Fruit fly (Drosophila melanogaster) whole organism, embryonic: ENCODE data around the gene Ac3.
A peak's percentile ranks its signal among the peaks of the same experiment; 100 is the strongest.

ENCODE experiments used
- Bgb ChIP-seq: fragments of 200-800 bp; sonication (Bioruptor generic); IDR thresholded peaks from 2 replicates; pipeline ENCODE4 v1.3.6; 2022; ENCODE audit warnings: missing biosample characterization, missing genetic modification characterization; ENCODE audit not compliant: partially characterized antibody
- CG10267 ChIP-seq: fragments of 200-800 bp; sonication (Bioruptor generic); optimal IDR thresholded peaks from 2 replicates; lab custom pipeline; 2018; ENCODE audit warnings: missing biosample characterization, mild to moderate bottlenecking, missing genetic modification characterization, moderate library complexity
- CG12071 ChIP-seq: fragments of 200-800 bp; sonication (Bioruptor generic); optimal IDR thresholded peaks from 3 replicates; lab custom pipeline; 2018; ENCODE audit warnings: missing biosample characterization, mild to moderate bottlenecking, missing genetic modification characterization
- CG12299 ChIP-seq: fragments of 200-800 bp; sonication (Bioruptor generic); optimal IDR thresholded peaks from 2 replicates; lab custom pipeline; 2018; ENCODE audit warnings: missing biosample characterization, mild to moderate bottlenecking, missing genetic modification characterization
- CG13775 ChIP-seq: fragments of 200-800 bp; sonication (Bioruptor generic); optimal IDR thresholded peaks from 3 replicates; lab custom pipeline; 2017; ENCODE audit warnings: missing biosample characterization, mild to moderate bottlenecking, missing genetic modification characterization
- CG14050 ChIP-seq: fragments of 200-800 bp; sonication (Bioruptor generic); IDR thresholded peaks from 3 replicates; pipeline ENCODE4 v1.3.6; 2022; ENCODE audit warnings: missing biosample characterization, missing genetic modification characterization
- CG14667 ChIP-seq: fragments of 200-800 bp; sonication (Bioruptor generic); IDR thresholded peaks from 2 replicates; pipeline ENCODE4 v1.3.6; 2022; ENCODE audit warnings: missing biosample characterization, missing genetic modification characterization
- CG17385 ChIP-seq: fragments of 200-800 bp; sonication (Bioruptor generic); optimal IDR thresholded peaks from 3 replicates; lab custom pipeline; 2018; ENCODE audit warnings: missing biosample characterization, mild to moderate bottlenecking, missing genetic modification characterization
- CG17612 ChIP-seq: fragments of 200-800 bp; sonication (Bioruptor generic); IDR thresholded peaks from 2 replicates; pipeline ENCODE4 v1.3.6; 2022; ENCODE audit warnings: missing biosample characterization, missing genetic modification characterization
- CG2116 ChIP-seq: fragments of 200-800 bp; sonication (Bioruptor generic); optimal IDR thresholded peaks from 3 replicates; lab custom pipeline; 2018; ENCODE audit warnings: missing biosample characterization, mild to moderate bottlenecking, missing genetic modification characterization
- CG2712 ChIP-seq: fragments of 200-800 bp; optimal IDR thresholded peaks from 3 replicates; lab custom pipeline; 2019; ENCODE audit warnings: missing biosample characterization, mild to moderate bottlenecking, missing genetic modification characterization, moderate library complexity
- CG2875 ChIP-seq: fragments of 200-800 bp; sonication (Bioruptor generic); optimal IDR thresholded peaks from 2 replicates; lab custom pipeline; 2017; ENCODE audit warnings: missing biosample characterization, mild to moderate bottlenecking, missing genetic modification characterization, missing genetic modification reagents
- CG31224 ChIP-seq: fragments of 200-800 bp; sonication (Bioruptor generic); IDR thresholded peaks from 2 replicates; pipeline ENCODE4 v1.3.6; 2022; ENCODE audit warnings: missing biosample characterization, missing genetic modification characterization
- CG31365 ChIP-seq: fragments of 200-800 bp; sonication (Bioruptor generic); optimal IDR thresholded peaks from 2 replicates; lab custom pipeline; 2018; ENCODE audit warnings: missing biosample characterization, mild to moderate bottlenecking, missing genetic modification characterization
- CG4328 ChIP-seq: fragments of 200-800 bp; sonication (Bioruptor generic); optimal IDR thresholded peaks from 3 replicates; lab custom pipeline; 2017; ENCODE audit warnings: missing biosample characterization, missing genetic modification reagents, missing genetic modification characterization
- CG5180 ChIP-seq: fragments of 200-800 bp; sonication (Bioruptor generic); optimal IDR thresholded peaks from 3 replicates; lab custom pipeline; 2017; ENCODE audit warnings: missing biosample characterization, missing genetic modification characterization, mild to moderate bottlenecking, moderate library complexity, missing genetic modification reagents
- CG6765 ChIP-seq: fragments of 200-800 bp; sonication (Bioruptor generic); optimal IDR thresholded peaks from 3 replicates; lab custom pipeline; 2017; ENCODE audit warnings: missing biosample characterization, mild to moderate bottlenecking, missing genetic modification characterization
- CG6854 ChIP-seq: fragments of 200-800 bp; sonication (Bioruptor generic); optimal IDR thresholded peaks from 3 replicates; lab custom pipeline; 2017; ENCODE audit warnings: missing biosample characterization, mild to moderate bottlenecking, missing genetic modification characterization
- CG7271 ChIP-seq: fragments of 200-800 bp; sonication (Bioruptor generic); optimal IDR thresholded peaks from 2 replicates; lab custom pipeline; 2018; ENCODE audit warnings: missing biosample characterization, mild to moderate bottlenecking, missing genetic modification characterization, moderate library complexity
- CG7357 ChIP-seq: fragments of 200-800 bp; sonication (Bioruptor generic); IDR thresholded peaks from 3 replicates; pipeline ENCODE4 v1.3.6; 2022; ENCODE audit warnings: missing biosample characterization, missing genetic modification characterization
- CG9817 ChIP-seq: fragments of 200-800 bp; sonication (Bioruptor generic); optimal IDR thresholded peaks from 2 replicates; lab custom pipeline; 2018; ENCODE audit warnings: missing biosample characterization, mild to moderate bottlenecking, missing genetic modification characterization, moderate library complexity
- HLH4C ChIP-seq: fragments of 200-800 bp; sonication (Bioruptor generic); IDR thresholded peaks from 3 replicates; pipeline ENCODE4 v1.3.6; 2022; ENCODE audit warnings: missing biosample characterization, missing genetic modification characterization; ENCODE audit not compliant: partially characterized antibody
- HLH54F ChIP-seq: fragments of 200-800 bp; sonication (Bioruptor generic); optimal IDR thresholded peaks from 3 replicates; lab custom pipeline; 2016; ENCODE audit warnings: missing biosample characterization, missing genetic modification characterization
- HmgD ChIP-seq: fragments of 200-800 bp; sonication (Bioruptor generic); optimal IDR thresholded peaks from 3 replicates; lab custom pipeline; 2016; ENCODE audit warnings: missing biosample characterization, missing genetic modification characterization
- MESR4 ChIP-seq: fragments of 200-800 bp; sonication (Bioruptor generic); optimal IDR thresholded peaks from 2 replicates; lab custom pipeline; 2018; ENCODE audit warnings: missing biosample characterization, mild to moderate bottlenecking, missing genetic modification characterization, moderate library complexity
- Meics ChIP-seq: fragments of 200-800 bp; sonication (Bioruptor generic); optimal IDR thresholded peaks from 2 replicates; lab custom pipeline; 2017; ENCODE audit warnings: missing biosample characterization, mild to moderate bottlenecking, missing genetic modification characterization
- Neu2 ChIP-seq: fragments of 200-800 bp; sonication (Bioruptor generic); optimal IDR thresholded peaks from 3 replicates; lab custom pipeline; 2016; ENCODE audit warnings: missing biosample characterization, missing genetic modification characterization, borderline replicate concordance
- Nf-YA ChIP-seq: fragments of 200-800 bp; sonication (Bioruptor generic); IDR thresholded peaks from 2 replicates; pipeline ENCODE4 v1.3.6; 2022; ENCODE audit warnings: missing biosample characterization, missing genetic modification characterization
- Opbp ChIP-seq: fragments of 200-800 bp; sonication (Bioruptor generic); IDR thresholded peaks from 3 replicates; pipeline ENCODE4 v1.3.6; 2022; ENCODE audit warnings: missing biosample characterization, missing genetic modification characterization; ENCODE audit not compliant: partially characterized antibody
- Taf1 ChIP-seq: fragments of 200-800 bp; sonication (Bioruptor generic); IDR thresholded peaks from 2 replicates; pipeline ENCODE4 v1.3.6; 2022; ENCODE audit warnings: missing biosample characterization, missing genetic modification characterization
- ara ChIP-seq: fragments of 200-800 bp; sonication (Bioruptor generic); IDR thresholded peaks from 2 replicates; pipeline ENCODE4 v1.3.6; 2022; ENCODE audit warnings: missing biosample characterization, missing genetic modification characterization
- az2 ChIP-seq: fragments of 200-800 bp; sonication (Bioruptor generic); optimal IDR thresholded peaks from 3 replicates; lab custom pipeline; 2016; ENCODE audit warnings: missing biosample characterization, missing genetic modification characterization
- bbx ChIP-seq: fragments of 200-800 bp; sonication (Bioruptor generic); IDR thresholded peaks from 2 replicates; pipeline ENCODE4 v1.3.6; 2022; ENCODE audit warnings: missing biosample characterization, missing genetic modification characterization; ENCODE audit not compliant: partially characterized antibody
- croc ChIP-seq: fragments of 200-800 bp; sonication (Bioruptor generic); conservative IDR thresholded peaks from 3 replicates; pipeline ENCODE4 v1.3.6; 2022; ENCODE audit warnings: missing biosample characterization, missing genetic modification characterization
- dmrt11E ChIP-seq: fragments of 200-800 bp; sonication (Bioruptor generic); optimal IDR thresholded peaks from 3 replicates; lab custom pipeline; 2018; ENCODE audit warnings: missing biosample characterization, mild to moderate bottlenecking, missing genetic modification characterization, moderate library complexity
- knrl ChIP-seq: fragments of 200-800 bp; sonication (Bioruptor generic); IDR thresholded peaks from 3 replicates; pipeline ENCODE4 v1.3.6; 2022; ENCODE audit warnings: missing biosample characterization, missing genetic modification characterization; ENCODE audit not compliant: partially characterized antibody
- lbe ChIP-seq: fragments of 200-800 bp; sonication (Bioruptor generic); optimal IDR thresholded peaks from 2 replicates; lab custom pipeline; 2016; ENCODE audit warnings: missing biosample characterization, mild to moderate bottlenecking, missing genetic modification characterization
- nerfin-2 ChIP-seq: fragments of 200-800 bp; sonication (Bioruptor generic); IDR thresholded peaks from 2 replicates; pipeline ENCODE4 v1.3.6; 2022; ENCODE audit warnings: missing biosample characterization, missing genetic modification characterization; ENCODE audit not compliant: partially characterized antibody
- odd ChIP-seq: fragments of 200-800 bp; sonication (Bioruptor generic); optimal IDR thresholded peaks from 2 replicates; lab custom pipeline; 2017; ENCODE audit warnings: missing biosample characterization, mild to moderate bottlenecking, missing genetic modification characterization
- prd ChIP-seq, 3 experiments: fragments of >200 bp in 2 of 3; fragments of 200-800 bp in 1 of 3; sonication (Bioruptor generic) in 1 of 3; optimal IDR thresholded peaks in 2 of 3; IDR thresholded peaks in 1 of 3; 2 replicates in 2 of 3; 3 replicates in 1 of 3; pipeline versions ENCODE4 v1.3.6 to Lab custom; 2017 to 2022; ENCODE audit warnings: missing biosample characterization in 1 of 3, missing genetic modification characterization in 1 of 3
- ranshi ChIP-seq: fragments of 200-800 bp; sonication (Bioruptor generic); IDR thresholded peaks from 2 replicates; pipeline ENCODE4 v1.3.6; 2022; ENCODE audit warnings: missing biosample characterization, missing genetic modification characterization
- ro ChIP-seq: fragments of 200-800 bp; sonication (Bioruptor generic); IDR thresholded peaks from 2 replicates; pipeline ENCODE4 v1.3.6; 2022; ENCODE audit warnings: missing biosample characterization, missing genetic modification characterization
- row ChIP-seq: fragments of 200-800 bp; sonication (Bioruptor generic); IDR thresholded peaks from 3 replicates; pipeline ENCODE4 v1.3.6; 2022; ENCODE audit warnings: missing biosample characterization, missing genetic modification characterization
- sd ChIP-seq: fragments of 200-800 bp; sonication (Bioruptor generic); optimal IDR thresholded peaks from 3 replicates; lab custom pipeline; 2018; ENCODE audit warnings: missing biosample characterization, mild to moderate bottlenecking, missing genetic modification characterization, moderate library complexity
- shn ChIP-seq: fragments of 200-800 bp; sonication (Bioruptor generic); optimal IDR thresholded peaks from 3 replicates; lab custom pipeline; 2016; ENCODE audit warnings: missing biosample characterization, missing genetic modification characterization
- stwl ChIP-seq: fragments of 200-800 bp; sonication (Bioruptor generic); optimal IDR thresholded peaks from 3 replicates; lab custom pipeline; 2018; ENCODE audit warnings: missing biosample characterization, mild to moderate bottlenecking, missing genetic modification characterization, moderate library complexity
- zfh1 ChIP-seq: fragments of 200-800 bp; sonication (Bioruptor generic); IDR thresholded peaks from 3 replicates; pipeline ENCODE4 v1.3.6; 2022; ENCODE audit warnings: missing biosample characterization, missing genetic modification characterization
- zfh2 ChIP-seq: fragments of 200-800 bp; sonication (Bioruptor generic); optimal IDR thresholded peaks from 2 replicates; lab custom pipeline; 2016; ENCODE audit warnings: missing biosample characterization, missing genetic modification characterization

Ac3 gene

dm6 chr2L:21629149-21629813, 3.1 kb upstream of the Ac3 start (continued):
- TF ChIP-seq CG14667 (GFP tag; lab: Robert Waterston, UW) (no peak), croc (GFP tag; lab: Robert Waterston, UW) (no peak), CG31365 (tag; lab: Kevin White, UChicago) (no peak), Taf1 (GFP tag; lab: Robert Waterston, UW) (no peak), CG4328 (GFP tag; lab: Kevin White, UChicago) (no peak), knrl (GFP tag; lab: Robert Waterston, UW) (no peak; the same call in 2 of the 3 replicates), sd (tag; lab: Kevin White, UChicago) (peak; percentile 61), row (GFP tag; lab: Robert Waterston, UW) (no peak; the same call in 2 of the 3 replicates), zfh1 (GFP tag; lab: Robert Waterston, UW) (peak; percentile 27; the same call in 1 of the 3 replicates), Meics (GFP tag; lab: Kevin White, UChicago) (no peak), HLH54F (no peak), ranshi (GFP tag; lab: Robert Waterston, UW) (no peak), CG9817 (no peak), CG6765 (GFP tag; lab: Kevin White, UChicago) (no peak), dmrt11E (tag; lab: Kevin White, UChicago) (no peak), CG2875 (GFP tag; lab: Kevin White, UChicago) (no peak), CG31224 (GFP tag; lab: Robert Waterston, UW) (no peak), Opbp (GFP tag; lab: Robert Waterston, UW) (peak; percentile 51; the same call in 1 of the 3 replicates), lbe (GFP tag; lab: Kevin White, UChicago) (no peak), CG14050 (GFP tag; lab: Robert Waterston, UW) (no peak), bbx (GFP tag; lab: Robert Waterston, UW) (peak; percentile 40), CG13775 (GFP tag; lab: Kevin White, UChicago) (no peak), Nf-YA (GFP tag; lab: Robert Waterston, UW) (no peak), CG12071 (GFP tag; lab: Kevin White, UChicago) (no peak), CG12299 (tag; lab: Kevin White, UChicago) (no peak), CG6854 (no peak), CG7357 (GFP tag; lab: Robert Waterston, UW) (no peak), CG2116 (no peak), stwl (tag; lab: Kevin White, UChicago) (no peak), prd (optimal IDR thresholded peaks at IDR 0.05; lab: Kevin White, UChicago) (no peak), prd (GFP tag; IDR thresholded peaks at IDR 0.05; lab: Robert Waterston, UW) (0 out of 3 replicates have a peak, but pooled peaks have one; percentile 13), az2 (GFP tag; lab: Kevin White, UChicago) (no peak), zfh2 (no peak), ara (GFP tag; lab: Robert Waterston, UW) (0 out of 2 replicates have a peak, but pooled peaks have one; percentile 5), shn (GFP tag; lab: Kevin White, UChicago) (no peak), ro (GFP tag; lab: Robert Waterston, UW) (no peak), CG7271 (tag; lab: Kevin White, UChicago) (no peak), HLH4C (no peak), CG10267 (tag; lab: Kevin White, UChicago) (no peak), CG2712 (tag; lab: Kevin White, UChicago) (no peak), HmgD (GFP tag; lab: Kevin White, UChicago) (no peak), CG5180 (no peak), Bgb (GFP tag; lab: Robert Waterston, UW) (no peak; the same call in 1 of the 2 replicates), MESR4 (no peak), nerfin-2 (GFP tag; lab: Robert Waterston, UW) (no peak), CG17385 (GFP tag; lab: Kevin White, UChicago) (no peak), CG17612 (GFP tag; lab: Robert Waterston, UW) (no peak), odd (GFP tag; lab: Kevin White, UChicago) (no peak), Neu2 (no peak)
